Fruit fly (Drosophila melanogaster): ENCODE results near the gene CG7990.

CG7990 gene

dm6 chrX:19208014-19208413 is 6.2 kb upstream of the CG7990 start, which contains the start of gene Ulp1 (continued):
- peak; percentile 83 for TF ChIP-seq Dref (GFP tag; IDR thresholded peaks at IDR 0.05)
- no peak for TF ChIP-seq emc (GFP tag; optimal IDR thresholded peaks at IDR 0.05)
- TF ChIP-seq CG8281 (tag; optimal IDR thresholded peaks at IDR 0.05), result no peak
- no peak for TF ChIP-seq CG12236 (GFP tag; optimal IDR thresholded peaks at IDR 0.05)
- peak; percentile 11 for TF ChIP-seq CG2120 (GFP tag; optimal IDR thresholded peaks at IDR 0.05)
- TF ChIP-seq CG11085 (GFP tag; IDR thresholded peaks at IDR 0.05), result no peak
- TF ChIP-seq Lpt (GFP tag; optimal IDR thresholded peaks at IDR 0.05), result no peak
- TF ChIP-seq CG3995 (GFP tag; optimal IDR thresholded peaks at IDR 0.05), result peak; percentile 76
- no peak for TF ChIP-seq Spps (tag; optimal IDR thresholded peaks at IDR 0.05)
- no peak for TF ChIP-seq CG12744 (GFP tag; optimal IDR thresholded peaks at IDR 0.05)
- TF ChIP-seq trh (GFP tag; optimal IDR thresholded peaks at IDR 0.05), result no peak
- no peak for TF ChIP-seq CG7839 (tag; optimal IDR thresholded peaks at IDR 0.05)
- no peak for TF ChIP-seq Gsc (GFP tag; IDR thresholded peaks at IDR 0.05)
- peak; percentile 60 for TF ChIP-seq Lhr (GFP tag; optimal IDR thresholded peaks at IDR 0.05)
- peak; percentile 57 for TF ChIP-seq HmgD (GFP tag; optimal IDR thresholded peaks at IDR 0.05)
- peak; percentile 30 for TF ChIP-seq sug (tag; optimal IDR thresholded peaks at IDR 0.05)
- no peak for TF ChIP-seq CG30403 (GFP tag; optimal IDR thresholded peaks at IDR 0.05)
- TF ChIP-seq CG4617 (GFP tag; optimal IDR thresholded peaks at IDR 0.05; ENCODE audit: borderline replicate concordance), result peak; percentile 83
- peak; percentile 52 for TF ChIP-seq CG17186 (GFP tag; optimal IDR thresholded peaks at IDR 0.05)
- no peak for TF ChIP-seq ap (GFP tag; IDR thresholded peaks at IDR 0.05)
- TF ChIP-seq HLHmδ (GFP tag; optimal IDR thresholded peaks at IDR 0.05), result no peak
- peak; percentile 9; the same call in 1 of the 2 replicates for TF ChIP-seq inv (GFP tag; IDR thresholded peaks at IDR 0.05; ENCODE audit: partially characterized antibody)
- TF ChIP-seq ewg (GFP tag; optimal IDR thresholded peaks at IDR 0.05), result peak; percentile 43
- peak; percentile 65 for TF ChIP-seq CG2116 (GFP tag; optimal IDR thresholded peaks at IDR 0.05)
- no peak for TF ChIP-seq Usf (GFP tag; optimal IDR thresholded peaks at IDR 0.05)
- no peak for TF ChIP-seq sens-2 (GFP tag; IDR thresholded peaks at IDR 0.05)
- peak; percentile 56 for TF ChIP-seq Dp (GFP tag; optimal IDR thresholded peaks at IDR 0.05)
- TF ChIP-seq CG12219 (GFP tag; optimal IDR thresholded peaks at IDR 0.05), result no peak
- TF ChIP-seq CG6854 (GFP tag; optimal IDR thresholded peaks at IDR 0.05), result no peak
- TF ChIP-seq CG3838 (GFP tag; optimal IDR thresholded peaks at IDR 0.05), result no peak
- TF ChIP-seq grau (tag; optimal IDR thresholded peaks at IDR 0.05), result peak; percentile 28
- peak; percentile 34 for TF ChIP-seq CG17912 (GFP tag; optimal IDR thresholded peaks at IDR 0.05)
- no peak for TF ChIP-seq Ravus (GFP tag; IDR thresholded peaks at IDR 0.05)
- no peak for TF ChIP-seq CG12299 (tag; optimal IDR thresholded peaks at IDR 0.05)
- no peak for TF ChIP-seq Hmr (GFP tag; optimal IDR thresholded peaks at IDR 0.05)
- peak; percentile 43 for TF ChIP-seq CG13624 (GFP tag; optimal IDR thresholded peaks at IDR 0.05)
- no peak for TF ChIP-seq ab (GFP tag; optimal IDR thresholded peaks at IDR 0.05)
- no peak for TF ChIP-seq CG13775 (GFP tag; optimal IDR thresholded peaks at IDR 0.05)
- no peak for TF ChIP-seq PHDP (tag; optimal IDR thresholded peaks at IDR 0.05)
- peak; percentile 31 for TF ChIP-seq Sin3A (optimal IDR thresholded peaks at IDR 0.05)
- TF ChIP-seq btn (GFP tag; optimal IDR thresholded peaks at IDR 0.05), result no peak
- TF ChIP-seq Mrtf (GFP tag; IDR thresholded peaks at IDR 0.05), result no peak
- TF ChIP-seq CG12391 (tag; optimal IDR thresholded peaks at IDR 0.05), result peak; percentile 30
- TF ChIP-seq row (GFP tag; IDR thresholded peaks at IDR 0.05), result peak; percentile 59; the same call in 2 of the 3 replicates
- no peak for TF ChIP-seq lmd (GFP tag; IDR thresholded peaks at IDR 0.05)
- TF ChIP-seq CG1647 (GFP tag; optimal IDR thresholded peaks at IDR 0.05), result no peak
- no peak for TF ChIP-seq CG4282 (GFP tag; optimal IDR thresholded peaks at IDR 0.05)
- no peak for TF ChIP-seq H2.0 (GFP tag; IDR thresholded peaks at IDR 0.05)
- no peak for TF ChIP-seq dmrt11E (tag; optimal IDR thresholded peaks at IDR 0.05)
- TF ChIP-seq CG10462 (GFP tag; optimal IDR thresholded peaks at IDR 0.05), result peak; percentile 57
- TF ChIP-seq NfI (GFP tag; optimal IDR thresholded peaks at IDR 0.05), result peak; percentile 9
- TF ChIP-seq lilli (GFP tag; optimal IDR thresholded peaks at IDR 0.05), result no peak

Data from whole organism, embryonic.